Fruit fly (Drosophila melanogaster) whole organism, embryonic: Measurements from ENCODE around the gene Gs2.

Experiments used
- CG10366 ChIP-seq: fragments of 200-800 bp; sonication (Bioruptor generic); IDR thresholded peaks from 2 replicates; pipeline ENCODE4 v1.3.6; 2022; ENCODE audit warnings: missing biosample characterization, missing genetic modification characterization
- CG11723 ChIP-seq: fragments of 200-800 bp; sonication (Bioruptor generic); optimal IDR thresholded peaks from 2 replicates; lab custom pipeline; 2017; ENCODE audit warnings: missing biosample characterization, mild to moderate bottlenecking, missing genetic modification characterization
- CG14050 ChIP-seq: fragments of 200-800 bp; sonication (Bioruptor generic); IDR thresholded peaks from 3 replicates; pipeline ENCODE4 v1.3.6; 2022; ENCODE audit warnings: missing biosample characterization, missing genetic modification characterization
- CG14860 ChIP-seq: fragments of 200-800 bp; sonication (Bioruptor generic); IDR thresholded peaks from 3 replicates; pipeline ENCODE4 v1.3.6; 2022; ENCODE audit warnings: missing biosample characterization, missing genetic modification characterization; ENCODE audit not compliant: partially characterized antibody
- CG15011 ChIP-seq: fragments of 200-800 bp; sonication (Bioruptor generic); optimal IDR thresholded peaks from 3 replicates; lab custom pipeline; 2018; ENCODE audit warnings: missing biosample characterization, mild to moderate bottlenecking, missing genetic modification characterization
- CG1602 ChIP-seq: fragments of 200-800 bp; sonication (Bioruptor generic); optimal IDR thresholded peaks from 3 replicates; lab custom pipeline; 2016; ENCODE audit warnings: missing biosample characterization, missing genetic modification characterization
- CG17912 ChIP-seq: fragments of 200-800 bp; sonication (Bioruptor generic); optimal IDR thresholded peaks from 2 replicates; lab custom pipeline; 2018; ENCODE audit warnings: missing biosample characterization, mild to moderate bottlenecking, missing genetic modification characterization
- CG1832 ChIP-seq: fragments of 200-800 bp; sonication (Bioruptor generic); optimal IDR thresholded peaks from 2 replicates; lab custom pipeline; 2017; ENCODE audit warnings: missing biosample characterization, mild to moderate bottlenecking, missing genetic modification characterization, inconsistent platforms
- CG3163 ChIP-seq: fragments of 200-800 bp; sonication (Bioruptor generic); optimal IDR thresholded peaks from 3 replicates; lab custom pipeline; 2016; ENCODE audit warnings: missing biosample characterization, missing genetic modification characterization
- CG32772 ChIP-seq: fragments of 200-800 bp; sonication (Bioruptor generic); IDR thresholded peaks from 2 replicates; pipeline ENCODE4 v1.3.6; 2022; ENCODE audit warnings: missing biosample characterization, missing genetic modification characterization
- CG42726 ChIP-seq: fragments of 200-800 bp; sonication (Bioruptor generic); IDR thresholded peaks from 2 replicates; pipeline ENCODE4 v1.3.6; 2022; ENCODE audit warnings: missing biosample characterization, missing genetic modification characterization; ENCODE audit not compliant: partially characterized antibody
- CG4282 ChIP-seq: fragments of 200-800 bp; sonication (Bioruptor generic); optimal IDR thresholded peaks from 2 replicates; lab custom pipeline; 2016; ENCODE audit warnings: missing biosample characterization, missing genetic modification characterization
- CG4730 ChIP-seq: fragments of 200-800 bp; sonication (Bioruptor generic); IDR thresholded peaks from 2 replicates; pipeline ENCODE4 v1.3.6; 2022; ENCODE audit warnings: missing biosample characterization, missing genetic modification characterization
- CG6254 ChIP-seq: fragments of 200-800 bp; sonication (Bioruptor generic); optimal IDR thresholded peaks from 3 replicates; lab custom pipeline; 2017; ENCODE audit warnings: mild to moderate bottlenecking, missing biosample characterization, missing genetic modification reagents, missing genetic modification characterization
- CG7556 ChIP-seq: fragments of 200-800 bp; sonication (Bioruptor generic); optimal IDR thresholded peaks from 2 replicates; lab custom pipeline; 2017; ENCODE audit warnings: missing biosample characterization, mild to moderate bottlenecking, missing genetic modification characterization
- CG8089 ChIP-seq: fragments of 200-800 bp; sonication (Bioruptor generic); optimal IDR thresholded peaks from 3 replicates; lab custom pipeline; 2016; ENCODE audit warnings: missing biosample characterization, missing genetic modification characterization
- CG9932 ChIP-seq: fragments of 200-800 bp; sonication (Bioruptor generic); IDR thresholded peaks from 2 replicates; pipeline ENCODE4 v1.3.6; 2022; ENCODE audit warnings: missing biosample characterization, missing genetic modification characterization
- Dfd ChIP-seq, 2 experiments: fragments of >200 bp; optimal IDR thresholded peaks; 2 replicates each; lab custom pipeline; 2017; ENCODE audit warnings: missing biosample characterization in 2 of 2, missing genetic modification characterization in 2 of 2
- Doc2 ChIP-seq: fragments of 200-800 bp; sonication (Bioruptor generic); IDR thresholded peaks from 2 replicates; pipeline ENCODE4 v1.3.6; 2022; ENCODE audit warnings: missing biosample characterization, missing genetic modification characterization
- E2f2 ChIP-seq: fragments of 200-800 bp; sonication (Bioruptor generic); IDR thresholded peaks from 2 replicates; pipeline ENCODE4 v1.3.6; 2022; ENCODE audit warnings: missing biosample characterization, missing genetic modification characterization
- HLH4C ChIP-seq: fragments of 200-800 bp; sonication (Bioruptor generic); IDR thresholded peaks from 3 replicates; pipeline ENCODE4 v1.3.6; 2022; ENCODE audit warnings: missing biosample characterization, missing genetic modification characterization; ENCODE audit not compliant: partially characterized antibody
- Hmx ChIP-seq: fragments of 200-800 bp; sonication (Bioruptor generic); optimal IDR thresholded peaks from 2 replicates; lab custom pipeline; 2016; ENCODE audit warnings: missing biosample characterization, missing genetic modification characterization
- Kr ChIP-seq: fragments of 200-800 bp; sonication (Bioruptor generic); optimal IDR thresholded peaks from 2 replicates; lab custom pipeline; 2017; ENCODE audit warnings: missing biosample characterization, mild to moderate bottlenecking, missing genetic modification characterization
- Mad ChIP-seq: fragments of 200-800 bp; sonication (Bioruptor generic); optimal IDR thresholded peaks from 2 replicates; lab custom pipeline; 2016; ENCODE audit warnings: missing biosample characterization, missing genetic modification characterization
- Oli ChIP-seq: fragments of 200-800 bp; sonication (Bioruptor generic); optimal IDR thresholded peaks from 2 replicates; lab custom pipeline; 2018; ENCODE audit warnings: missing biosample characterization, mild to moderate bottlenecking, missing genetic modification characterization, moderate library complexity
- Opbp ChIP-seq: fragments of 200-800 bp; sonication (Bioruptor generic); IDR thresholded peaks from 3 replicates; pipeline ENCODE4 v1.3.6; 2022; ENCODE audit warnings: missing biosample characterization, missing genetic modification characterization; ENCODE audit not compliant: partially characterized antibody
- Pdp1 ChIP-seq, 2 experiments: fragments of 200-800 bp; sonication (Bioruptor generic); optimal IDR thresholded peaks; 3 replicates each; lab custom pipeline; 2016; ENCODE audit warnings: missing biosample characterization in 2 of 2, missing genetic modification characterization in 2 of 2, mild to moderate bottlenecking in 1 of 2, moderate library complexity in 1 of 2
- Rfx ChIP-seq: fragments of 200-800 bp; sonication (Bioruptor generic); IDR thresholded peaks from 2 replicates; pipeline ENCODE4 v1.3.6; 2022; ENCODE audit warnings: missing biosample characterization, missing genetic modification characterization
- Side ChIP-seq: fragments of 200-800 bp; sonication (Bioruptor generic); optimal IDR thresholded peaks from 2 replicates; lab custom pipeline; 2016; ENCODE audit warnings: missing biosample characterization, missing genetic modification characterization
- Sry-δ ChIP-seq: fragments of 200-800 bp; sonication (Bioruptor generic); optimal IDR thresholded peaks from 2 replicates; lab custom pipeline; 2016; ENCODE audit warnings: missing biosample characterization, missing genetic modification characterization
- Vsx1 ChIP-seq: fragments of 200-800 bp; sonication (Bioruptor generic); optimal IDR thresholded peaks from 2 replicates; lab custom pipeline; 2017; ENCODE audit warnings: missing biosample characterization, mild to moderate bottlenecking, missing genetic modification characterization, missing genetic modification reagents
- ap ChIP-seq: fragments of 200-800 bp; sonication (Bioruptor generic); IDR thresholded peaks from 2 replicates; pipeline ENCODE4 v1.3.6; 2022; ENCODE audit warnings: missing biosample characterization, missing genetic modification characterization
- bowl ChIP-seq: fragments of 200-800 bp; sonication (Bioruptor generic); IDR thresholded peaks from 2 replicates; pipeline ENCODE4 v1.3.6; 2022; ENCODE audit warnings: missing biosample characterization, missing genetic modification characterization
- chn ChIP-seq: fragments of 200-800 bp; sonication (Bioruptor generic); optimal IDR thresholded peaks from 2 replicates; lab custom pipeline; 2016; ENCODE audit warnings: missing biosample characterization, missing genetic modification characterization
- dpn ChIP-seq, 2 experiments: fragments of 200-800 bp; sonication (Bioruptor generic); optimal IDR thresholded peaks; 3 replicates each; lab custom pipeline; 2016; ENCODE audit warnings: missing biosample characterization in 2 of 2, missing genetic modification characterization in 2 of 2
- fd96Cb ChIP-seq: fragments of 200-800 bp; sonication (Bioruptor generic); optimal IDR thresholded peaks from 2 replicates; lab custom pipeline; 2018; ENCODE audit warnings: missing biosample characterization, mild to moderate bottlenecking, missing genetic modification characterization, moderate library complexity
- ham ChIP-seq: fragments of 200-800 bp; sonication (Bioruptor generic); IDR thresholded peaks from 2 replicates; pipeline ENCODE4 v1.3.6; 2022; ENCODE audit warnings: missing biosample characterization, missing genetic modification characterization
- her ChIP-seq: fragments of 200-800 bp; sonication (Bioruptor generic); optimal IDR thresholded peaks from 2 replicates; lab custom pipeline; 2016; ENCODE audit warnings: missing biosample characterization, missing genetic modification characterization
- hkb ChIP-seq, 2 experiments: fragments of 200-800 bp in 1 of 2; fragments of >200 bp in 1 of 2; sonication (Bioruptor generic) in 1 of 2; IDR thresholded peaks in 1 of 2; optimal IDR thresholded peaks in 1 of 2; 2 replicates each; pipeline versions ENCODE4 v1.3.6 to Lab custom; 2017 to 2022; ENCODE audit warnings: missing biosample characterization in 1 of 2, missing genetic modification characterization in 1 of 2
- lab ChIP-seq: fragments of 200-800 bp; sonication (Bioruptor generic); optimal IDR thresholded peaks from 3 replicates; lab custom pipeline; 2017; ENCODE audit warnings: missing biosample characterization, missing genetic modification characterization, mild to moderate bottlenecking, moderate library complexity, missing genetic modification reagents
- pita ChIP-seq: fragments of 200-800 bp; sonication (Bioruptor generic); optimal IDR thresholded peaks from 2 replicates; lab custom pipeline; 2017; ENCODE audit warnings: missing biosample characterization, mild to moderate bottlenecking, missing genetic modification characterization
- sc ChIP-seq, 3 experiments: fragments of >200 bp in 2 of 3; fragments of 200-800 bp in 1 of 3; sonication (Bioruptor generic) in 1 of 3; optimal IDR thresholded peaks; 2 replicates in 2 of 3; 3 replicates in 1 of 3; lab custom pipeline; 2017; ENCODE audit warnings: mild to moderate bottlenecking in 1 of 3, missing biosample characterization in 1 of 3, missing genetic modification characterization in 1 of 3, missing genetic modification reagents in 1 of 3
- shn ChIP-seq: fragments of 200-800 bp; sonication (Bioruptor generic); optimal IDR thresholded peaks from 3 replicates; lab custom pipeline; 2016; ENCODE audit warnings: missing biosample characterization, missing genetic modification characterization
- slbo ChIP-seq: fragments of 200-800 bp; sonication (Bioruptor generic); IDR thresholded peaks from 2 replicates; pipeline ENCODE4 v1.3.6; 2022; ENCODE audit warnings: missing biosample characterization, missing genetic modification characterization
- ssp ChIP-seq: fragments of 200-800 bp; sonication (Bioruptor generic); IDR thresholded peaks from 2 replicates; pipeline ENCODE4 v1.3.6; 2022; ENCODE audit warnings: missing biosample characterization, missing genetic modification characterization
- stc ChIP-seq: fragments of 200-800 bp; sonication (Bioruptor generic); IDR thresholded peaks from 2 replicates; pipeline ENCODE4 v1.3.6; 2022; ENCODE audit warnings: missing biosample characterization, missing genetic modification characterization
- sug ChIP-seq: fragments of 200-800 bp; optimal IDR thresholded peaks from 2 replicates; lab custom pipeline; 2019; ENCODE audit warnings: missing biosample characterization, mild to moderate bottlenecking, missing genetic modification characterization, moderate library complexity
- tna ChIP-seq: fragments of 200-800 bp; sonication (Bioruptor generic); IDR thresholded peaks from 2 replicates; pipeline ENCODE4 v1.3.6; 2022; ENCODE audit warnings: missing biosample characterization, missing genetic modification characterization; ENCODE audit not compliant: partially characterized antibody
- twi ChIP-seq: fragments of 200-800 bp; optimal IDR thresholded peaks from 2 replicates; lab custom pipeline; 2019; ENCODE audit warnings: missing biosample characterization, mild to moderate bottlenecking, missing genetic modification characterization, moderate library complexity
- wdn ChIP-seq: fragments of 200-800 bp; sonication (Bioruptor generic); IDR thresholded peaks from 2 replicates; pipeline ENCODE4 v1.3.6; 2022; ENCODE audit warnings: missing biosample characterization, missing genetic modification characterization

The Gs2 gene

DNA sequence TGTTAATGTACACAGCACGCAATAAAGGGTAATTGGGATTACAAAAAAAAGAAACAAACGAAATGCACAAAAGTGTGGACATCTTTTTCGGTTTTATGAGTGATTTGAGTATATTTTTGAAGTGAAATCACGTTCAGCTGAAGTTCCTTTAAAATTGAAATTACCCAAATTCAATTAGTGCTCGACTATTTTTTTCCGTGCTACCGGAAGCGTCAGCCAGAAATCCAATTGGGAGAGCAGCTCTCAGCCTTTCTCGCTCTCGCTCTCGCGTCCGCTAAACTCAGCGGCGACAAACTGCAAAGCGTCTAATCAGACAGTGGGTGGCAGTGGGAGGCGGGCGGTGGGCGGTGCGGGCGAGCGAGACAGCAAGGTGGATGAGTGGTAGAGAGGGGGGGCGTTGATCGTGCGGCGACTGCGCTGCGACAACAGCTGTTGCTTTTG lies 665 bp downstream of the Gs2 start (continued):
- TF ChIP-seq Opbp (GFP tag; lab: Robert Waterston, UW) (no peak), dpn (GFP tag; optimal IDR thresholded peaks at IDR 0.05; lab: Kevin White, UChicago) (peak; percentile 92 to 93), CG4282 (GFP tag; lab: Kevin White, UChicago) (peak; percentile 82), Dfd (GFP tag; optimal IDR thresholded peaks at IDR 0.05; lab: Kevin White, UChicago) (no peak), CG10366 (GFP tag; lab: Robert Waterston, UW) (peak; percentile 90), Oli (peak; percentile 92), Rfx (GFP tag; lab: Robert Waterston, UW) (peak; percentile 95), sug (tag; lab: Kevin White, UChicago) (peak; percentile 63), CG1832 (GFP tag; lab: Kevin White, UChicago) (peak; percentile 56), chn (GFP tag; lab: Kevin White, UChicago) (peak; percentile 86), ssp (GFP tag; lab: Robert Waterston, UW) (peak; percentile 71), CG4730 (peak; percentile 80), CG7556 (GFP tag; lab: Kevin White, UChicago) (peak; percentile 93), hkb (optimal IDR thresholded peaks at IDR 0.05; lab: Kevin White, UChicago) (no peak), hkb (GFP tag; IDR thresholded peaks at IDR 0.05; lab: Robert Waterston, UW) (peak; percentile 94), stc (peak; percentile 85), CG3163 (GFP tag; lab: Kevin White, UChicago) (peak; percentile 74), CG42726 (GFP tag; lab: Robert Waterston, UW) (no peak), Pdp1 (GFP tag; optimal IDR thresholded peaks at IDR 0.05; lab: Kevin White, UChicago) (peak; percentile 86 to 88), HLH4C (GFP tag; lab: Robert Waterston, UW) (no peak), ham (GFP tag; lab: Robert Waterston, UW) (peak; percentile 58; the same call in 1 of the 2 replicates), wdn (GFP tag; lab: Robert Waterston, UW) (peak; percentile 87), CG1602 (peak; percentile 79), Kr (GFP tag; lab: Kevin White, UChicago) (no peak), CG6254 (GFP tag; lab: Kevin White, UChicago) (peak; percentile 51), Doc2 (GFP tag; lab: Robert Waterston, UW) (0 out of 2 replicates have a peak, but pooled peaks have one; percentile 39), shn (GFP tag; lab: Kevin White, UChicago) (peak; percentile 86), CG17912 (GFP tag; lab: Kevin White, UChicago) (no peak), CG14860 (GFP tag; lab: Robert Waterston, UW) (no peak), CG15011 (GFP tag; lab: Kevin White, UChicago) (peak; percentile 84), E2f2 (GFP tag; lab: Robert Waterston, UW) (peak; percentile 68), CG11723 (GFP tag; lab: Kevin White, UChicago) (peak; percentile 76), her (peak; percentile 91), Vsx1 (peak; percentile 65), sc (optimal IDR thresholded peaks at IDR 0.05; lab: Kevin White, UChicago) (no peak), sc (GFP tag; optimal IDR thresholded peaks at IDR 0.05; lab: Kevin White, UChicago) (peak; percentile 45), pita (GFP tag; lab: Kevin White, UChicago) (no peak), Mad (GFP tag; lab: Kevin White, UChicago) (peak; percentile 80), fd96Cb (tag; lab: Kevin White, UChicago) (peak; percentile 80), lab (GFP tag; lab: Kevin White, UChicago) (peak; percentile 95), Hmx (peak; percentile 18), CG32772 (GFP tag; lab: Robert Waterston, UW) (peak; percentile 85), twi (tag; lab: Kevin White, UChicago) (peak; percentile 54), tna (GFP tag; lab: Robert Waterston, UW) (no peak), bowl (GFP tag; lab: Robert Waterston, UW) (peak; percentile 77), Side (GFP tag; lab: Kevin White, UChicago) (peak; percentile 85), Sry-δ (GFP tag; lab: Kevin White, UChicago) (peak; percentile 59), slbo (GFP tag; lab: Robert Waterston, UW) (peak; percentile 95), ap (peak; percentile 73), CG9932 (GFP tag; lab: Robert Waterston, UW) (peak; percentile 87), CG14050 (GFP tag; lab: Robert Waterston, UW) (peak; percentile 87), CG8089 (GFP tag; lab: Kevin White, UChicago) (peak; percentile 83)
